Worm (Caenorhabditis elegans): ENCODE data around the gene prx-6.

- no peak for TF ChIP-seq nhr-25 (tag; optimal IDR thresholded peaks at IDR 0.05)
- TF ChIP-seq nhr-6 (tag; optimal IDR thresholded peaks at IDR 0.05), result no peak
- no peak for TF ChIP-seq unc-39 (tag; optimal IDR thresholded peaks at IDR 0.05)
- no peak for TF ChIP-seq elt-1 (tag; optimal IDR thresholded peaks at IDR 0.05)
- no peak for TF ChIP-seq mab-5 (tag; optimal IDR thresholded peaks at IDR 0.05)
- TF ChIP-seq unc-62 (GFP tag; optimal IDR thresholded peaks at IDR 0.05), result no peak
- TF ChIP-seq nhr-12 (tag; optimal IDR thresholded peaks at IDR 0.05), result no peak
- no peak for TF ChIP-seq lin-39 (tag; optimal IDR thresholded peaks at IDR 0.05)
- no peak for TF ChIP-seq nhr-77 (tag; optimal IDR thresholded peaks at IDR 0.05)
- TF ChIP-seq ama-1 (optimal IDR thresholded peaks at IDR 0.05), result no peak
- TF ChIP-seq snpc-4 (tag; optimal IDR thresholded peaks at IDR 0.05), result no peak
- no peak for TF ChIP-seq ztf-4 (tag; optimal IDR thresholded peaks at IDR 0.05)
- peak; percentile 58 for TF ChIP-seq F13H6.1 (tag; optimal IDR thresholded peaks at IDR 0.05)
Observed at ce11 chrV:4730075-4730474, 10.2 kb upstream of the prx-6 start, which contains the start of gene tig-2.
